Worm (Caenorhabditis elegans): ENCODE measurements around the gene mboa-7.

mboa-7 gene

DNA sequence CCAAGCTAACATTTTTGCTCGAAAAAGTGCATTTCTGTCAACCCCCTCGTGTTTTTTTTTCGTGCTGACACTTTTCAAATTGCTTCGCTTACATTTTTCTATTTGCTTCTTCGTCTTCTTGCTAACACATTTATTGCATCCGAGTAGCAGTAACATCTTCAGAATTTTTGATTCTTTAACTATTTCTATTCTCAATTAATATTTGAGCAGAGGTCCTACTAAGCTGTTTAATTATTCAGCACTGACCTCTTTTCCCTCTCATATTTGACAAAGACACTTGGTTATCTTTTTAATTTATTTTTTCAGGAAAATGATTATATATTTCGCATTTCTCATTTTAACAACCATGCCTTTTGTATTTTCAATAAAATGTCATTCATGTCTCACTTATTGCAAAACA is 21.4 kb upstream of the mboa-7 start, which contains the start of gene F59F5.5:
Gene F59F5.5 (plus strand): TSS at position 301 of the 400 bp plus-strand sequence.
- TF ChIP-seq daf-16 (GFP tag; optimal IDR thresholded peaks at IDR 0.05) (no peak), daf-16 (tag; optimal IDR thresholded peaks at IDR 0.05) (no peak), F44E2.7 (GFP tag; IDR thresholded peaks at IDR 0.05) (no peak), tag-97 (GFP tag; IDR thresholded peaks at IDR 0.05) (no peak)

DNA sequence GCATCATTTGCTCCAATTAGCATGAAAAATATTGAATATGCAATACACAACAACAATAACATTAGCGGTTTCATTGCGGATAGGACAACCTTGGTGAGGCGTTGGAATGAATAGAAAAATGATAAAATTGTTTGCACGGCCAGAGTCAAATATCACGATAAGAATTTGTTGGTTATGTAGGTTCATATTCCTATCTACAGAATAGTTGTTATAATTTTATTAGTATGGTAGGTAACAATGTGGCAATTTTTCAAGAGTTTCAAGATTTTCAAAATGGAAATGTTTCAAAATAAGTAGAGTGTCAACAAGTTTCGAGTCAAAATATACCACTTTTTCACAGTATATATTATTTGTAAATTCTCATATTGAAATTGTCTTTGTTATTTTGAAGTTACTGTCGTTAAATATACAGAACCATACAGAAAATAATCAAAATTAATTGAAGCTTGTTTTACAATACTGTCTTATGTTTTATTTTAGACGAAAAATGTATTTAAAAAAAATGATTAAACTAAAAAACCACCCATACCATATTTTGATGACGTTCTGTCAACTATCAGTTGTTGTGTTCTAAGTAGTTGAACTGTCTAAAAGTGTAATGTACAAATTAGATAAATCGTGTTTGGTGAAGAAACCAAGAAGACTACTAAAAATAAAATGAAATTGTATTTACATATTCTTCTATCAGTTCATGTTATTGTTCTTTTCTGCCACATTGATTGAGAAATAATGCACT is 18.1 kb upstream of the mboa-7 start, which contains the start of the genes F59F5.3 and F59F5.4:
Gene F59F5.3 (minus strand): TSS at position 101 of the 736 bp plus-strand sequence.
Gene F59F5.4 (plus strand): TSS at position 686 of the 736 bp plus-strand sequence.
- TF ChIP-seq dve-1 (tag; optimal IDR thresholded peaks at IDR 0.05; ENCODE audit: insufficient read depth) (peak; percentile 25), T20F7.1 (GFP tag; optimal IDR thresholded peaks at IDR 0.05) (no peak), zfp-2 (tag; optimal IDR thresholded peaks at IDR 0.05) (no peak), pha-4 (GFP tag; IDR thresholded peaks at IDR 0.05) (no peak), pha-4 (tag; optimal IDR thresholded peaks at IDR 0.05) (no peak), pqm-1 (tag; optimal IDR thresholded peaks at IDR 0.05) (peak; percentile 42), ztf-7 (tag; optimal IDR thresholded peaks at IDR 0.05) (no peak), tra-1 (GFP tag; IDR thresholded peaks at IDR 0.05) (no peak), nhr-28 (tag; optimal IDR thresholded peaks at IDR 0.05) (peak; percentile 6), unc-39 (tag; optimal IDR thresholded peaks at IDR 0.05) (no peak), php-3 (GFP tag; IDR thresholded peaks at IDR 0.05) (no peak), dmd-9 (GFP tag; IDR thresholded peaks at IDR 0.05) (no peak), daf-16 (GFP tag; optimal IDR thresholded peaks at IDR 0.05) (no peak), daf-16 (tag; optimal IDR thresholded peaks at IDR 0.05) (peak; percentile 75)

DNA sequence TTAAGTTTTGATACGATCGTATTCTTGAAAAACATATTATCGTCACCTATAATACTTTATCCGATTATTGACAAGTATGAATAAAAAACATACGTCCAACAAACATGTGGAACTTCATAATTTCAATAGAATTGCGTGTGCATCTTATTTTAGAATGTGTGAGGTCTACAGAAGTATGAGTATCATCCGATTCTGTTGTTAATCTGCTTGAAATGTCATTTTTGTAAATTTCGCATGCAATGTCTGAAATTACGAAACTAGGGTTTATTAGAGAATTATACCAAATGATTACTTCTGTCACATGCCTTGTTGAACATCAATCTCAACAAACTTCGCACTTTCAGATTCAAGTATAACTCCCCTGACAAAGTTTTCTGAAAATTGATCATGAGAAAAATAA is 17.4 kb upstream of the mboa-7 start:
- TF ChIP-seq unc-62 (GFP tag; optimal IDR thresholded peaks at IDR 0.05 in 1 of 2) (peak in 1 of 2 experiments; percentile 93), unc-62 (tag; optimal IDR thresholded peaks at IDR 0.05) (no peak), pqm-1 (tag; optimal IDR thresholded peaks at IDR 0.05) (no peak), jun-1 (tag; optimal IDR thresholded peaks at IDR 0.05) (no peak)

DNA sequence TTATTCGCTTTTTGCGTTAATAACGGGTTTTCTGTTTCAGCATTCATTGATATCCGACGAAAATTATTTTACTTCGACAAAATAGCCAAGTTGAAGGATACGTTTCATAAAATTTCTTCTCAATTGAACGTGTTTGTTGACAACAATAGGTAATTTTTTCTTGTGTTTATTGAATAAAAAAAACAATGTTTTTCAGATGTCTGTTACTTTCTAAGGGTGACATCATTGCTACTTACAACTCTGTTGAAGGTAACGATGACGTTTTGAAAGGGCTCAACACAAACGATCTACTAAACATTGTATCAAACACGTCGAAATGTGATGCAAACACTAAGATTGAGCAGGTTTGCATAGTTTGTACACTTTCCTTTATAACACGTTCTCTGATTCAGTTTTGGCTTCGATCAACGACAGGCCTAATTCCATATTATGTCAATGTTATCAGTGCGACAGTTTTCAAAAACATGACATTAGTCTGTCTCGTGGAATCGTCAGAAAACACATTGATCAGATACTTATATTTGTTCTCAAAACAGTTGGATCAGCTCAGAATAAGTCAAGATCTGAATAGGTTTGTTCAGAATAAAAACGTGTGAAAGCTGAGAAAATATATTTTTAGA is 10.4 kb upstream of the mboa-7 start:
- TF ChIP-seq hlh-11 (tag; optimal IDR thresholded peaks at IDR 0.05) (peak; percentile 37), daf-16 (GFP tag; optimal IDR thresholded peaks at IDR 0.05) (no peak), daf-16 (tag; optimal IDR thresholded peaks at IDR 0.05) (peak; percentile 46), lsy-2 (tag; optimal IDR thresholded peaks at IDR 0.05) (no peak), zfp-2 (tag; optimal IDR thresholded peaks at IDR 0.05) (no peak), hif-1 (tag; optimal IDR thresholded peaks at IDR 0.05) (peak in 1 of 2 experiments; percentile 28), mxl-2 (GFP tag; conservative IDR thresholded peaks at IDR 0.05) (no peak), F37D6.2 (tag; optimal IDR thresholded peaks at IDR 0.05) (no peak), ztf-7 (tag; optimal IDR thresholded peaks at IDR 0.05) (no peak), lin-13 (GFP tag; optimal IDR thresholded peaks at IDR 0.05) (no peak), F44E2.7 (GFP tag; IDR thresholded peaks at IDR 0.05) (no peak), madf-9 (GFP tag; conservative IDR thresholded peaks at IDR 0.05) (no peak), unc-130 (GFP tag; optimal IDR thresholded peaks at IDR 0.05) (no peak), mep-1 (tag; optimal IDR thresholded peaks at IDR 0.05) (no peak), T26A8.4 (GFP tag; IDR thresholded peaks at IDR 0.05) (no peak), zip-11 (GFP tag; IDR thresholded peaks at IDR 0.05) (no peak), hmg-1.1 (GFP tag; IDR thresholded peaks at IDR 0.05) (no peak), dmd-6 (GFP tag; IDR thresholded peaks at IDR 0.05) (peak; percentile 31; the same call in 1 of the 2 replicates), unc-62 (GFP tag; optimal IDR thresholded peaks at IDR 0.05 in 1 of 2) (peak in 1 of 2 experiments; percentile 73), unc-62 (tag; optimal IDR thresholded peaks at IDR 0.05) (no peak), hlh-30 (tag; optimal IDR thresholded peaks at IDR 0.05; ENCODE audit: insufficient read depth) (peak; percentile 18), dve-1 (tag; optimal IDR thresholded peaks at IDR 0.05; ENCODE audit: insufficient read depth) (peak; percentile 50), D1046.2 (GFP tag; IDR thresholded peaks at IDR 0.05) (no peak), F49E8.2 (tag; optimal IDR thresholded peaks at IDR 0.05; ENCODE audit: borderline replicate concordance) (no peak), snpc-1.2 (GFP tag; IDR thresholded peaks at IDR 0.05) (no peak), nhr-102 (tag; optimal IDR thresholded peaks at IDR 0.05) (no peak)

Data from whole organism, L4 larva.